Fruit fly (Drosophila melanogaster): ENCODE data around the gene CG9522.

dm6 chrX:14831713-14832561 is 16.7 kb downstream of the CG9522 start, which contains the start of gene CG14408:
- TF ChIP-seq psq (optimal IDR thresholded peaks at IDR 0.05) (no peak), Sin3A (optimal IDR thresholded peaks at IDR 0.05) (no peak), ttk (optimal IDR thresholded peaks at IDR 0.05) (no peak), h (optimal IDR thresholded peaks at IDR 0.05) (no peak)

All from Kc167 (cell line).